Worm (Caenorhabditis elegans) whole organism, L4 larva: Measurements from ENCODE around the gene col-186.

ENCODE experiments used
- F26F4.8 ChIP-seq: fragments of 200-800 bp; sonication (Bioruptor generic); conservative IDR thresholded peaks from 2 replicates; pipeline ENCODE4 v1.3.6; 2022; ENCODE audit warnings: missing genetic modification characterization, missing compliant biosample characterization
- T20F7.1 ChIP-seq: fragments of 200-800 bp; sonication (Bioruptor generic); optimal IDR thresholded peaks from 2 replicates; lab custom pipeline; 2018; ENCODE audit warnings: mild to moderate bottlenecking, missing genetic modification characterization, missing compliant biosample characterization
- ama-1 ChIP-seq: fragments of 150-350 bp; optimal IDR thresholded peaks from 2 replicates; lab custom pipeline; 2014; ENCODE audit warnings: inconsistent platforms, mixed read lengths
- attf-4 ChIP-seq: sonication (generic microtip); optimal IDR thresholded peaks from 3 replicates; lab custom pipeline; 2017; ENCODE audit warnings: missing biosample characterization, missing genetic modification characterization
- ceh-28 ChIP-seq: fragments of 150-350 bp; optimal IDR thresholded peaks from 2 replicates; lab custom pipeline; 2014; ENCODE audit warnings: missing biosample characterization, missing genetic modification reagents, missing genetic modification characterization
- ceh-44 ChIP-seq: fragments of 200-800 bp; sonication (Bioruptor generic); IDR thresholded peaks from 2 replicates; pipeline ENCODE4 v1.3.6; 2022; ENCODE audit warnings: missing genetic modification reagents, missing genetic modification characterization, missing compliant biosample characterization
- ceh-62 ChIP-seq: sonication (generic microtip); optimal IDR thresholded peaks from 2 replicates; lab custom pipeline; 2017; ENCODE audit warnings: missing biosample characterization, missing genetic modification characterization
- cey-2 ChIP-seq: sonication (generic microtip); optimal IDR thresholded peaks from 3 replicates; lab custom pipeline; 2017; ENCODE audit warnings: missing genetic modification characterization, mild to moderate bottlenecking, missing compliant biosample characterization, antibody characterized with exemption, borderline replicate concordance; ENCODE audit not compliant: insufficient read depth
- daf-12 ChIP-seq: fragments of 150-350 bp; optimal IDR thresholded peaks from 2 replicates; lab custom pipeline; 2014; ENCODE audit warnings: missing biosample characterization, missing genetic modification reagents, missing genetic modification characterization
- daf-19 ChIP-seq: fragments of 200-800 bp; sonication (Bioruptor generic); conservative IDR thresholded peaks from 2 replicates; pipeline ENCODE4 v1.3.6; 2022; ENCODE audit warnings: missing genetic modification characterization, missing compliant biosample characterization
- dpl-1 ChIP-seq: fragments of 150-350 bp; optimal IDR thresholded peaks from 2 replicates; lab custom pipeline; 2014; ENCODE audit warnings: missing biosample characterization, missing genetic modification reagents, missing genetic modification characterization
- duxl-1 ChIP-seq: sonication (generic microtip); optimal IDR thresholded peaks from 2 replicates; lab custom pipeline; 2016; ENCODE audit warnings: mild to moderate bottlenecking, missing genetic modification characterization, moderate library complexity, missing compliant biosample characterization; ENCODE audit not compliant: poor library complexity
- dve-1 ChIP-seq: sonication (generic microtip); optimal IDR thresholded peaks from 2 replicates; lab custom pipeline; 2017; ENCODE audit warnings: antibody characterized with exemption, mild to moderate bottlenecking, missing genetic modification characterization, missing compliant biosample characterization; ENCODE audit not compliant: insufficient read depth
- hif-1 ChIP-seq, 2 experiments: sonication (generic microtip); optimal IDR thresholded peaks; 2 replicates each; lab custom pipeline; 2016 to 2017; ENCODE audit warnings: missing compliant biosample characterization in 2 of 2, missing genetic modification characterization in 2 of 2, missing genetic modification reagents in 2 of 2, missing genotype in 2 of 2, mild to moderate bottlenecking in 1 of 2
- hlh-30 ChIP-seq: sonication (generic microtip); optimal IDR thresholded peaks from 2 replicates; lab custom pipeline; 2017; ENCODE audit warnings: antibody characterized with exemption, mild to moderate bottlenecking, missing genetic modification characterization, missing compliant biosample characterization; ENCODE audit not compliant: insufficient read depth
- lim-7 ChIP-seq: fragments of 200-800 bp; sonication (Bioruptor generic); IDR thresholded peaks from 2 replicates; pipeline ENCODE4 v1.3.6; 2022; ENCODE audit warnings: missing genetic modification characterization, missing compliant biosample characterization
- lin-13 ChIP-seq: fragments of 150-350 bp; optimal IDR thresholded peaks from 2 replicates; lab custom pipeline; 2014; ENCODE audit warnings: missing biosample characterization, missing genetic modification reagents, missing genetic modification characterization
- lin-15B ChIP-seq: fragments of 150-350 bp; sonication (generic microtip); optimal IDR thresholded peaks from 3 replicates; lab custom pipeline; 2014; ENCODE audit warnings: missing biosample characterization, missing genetic modification characterization
- lin-29 ChIP-seq: fragments of 200-800 bp; sonication (Bioruptor generic); IDR thresholded peaks from 2 replicates; pipeline ENCODE4 v1.3.6; 2022; ENCODE audit warnings: missing genetic modification reagents, missing genetic modification characterization, missing compliant biosample characterization
- lin-38 ChIP-seq: fragments of 200-800 bp; sonication (Bioruptor generic); IDR thresholded peaks from 2 replicates; pipeline ENCODE4 v1.3.6; 2022; ENCODE audit warnings: missing genetic modification reagents, missing genetic modification characterization, missing compliant biosample characterization
- lir-3 ChIP-seq: sonication (generic microtip); optimal IDR thresholded peaks from 2 replicates; lab custom pipeline; 2016; ENCODE audit warnings: mild to moderate bottlenecking, missing genetic modification characterization, missing compliant biosample characterization
- mdl-1 ChIP-seq, 2 experiments: fragments of 150-350 bp in 1 of 2; sonication (generic microtip) in 1 of 2; optimal IDR thresholded peaks; 2 replicates each; lab custom pipeline; 2014 to 2017; ENCODE audit warnings: missing biosample characterization in 2 of 2, missing genetic modification characterization in 2 of 2
- mdt-29 ChIP-seq: fragments of 200-800 bp; sonication (Bioruptor generic); IDR thresholded peaks from 2 replicates; pipeline ENCODE4 v1.3.6; 2022; ENCODE audit warnings: missing genetic modification reagents, missing genetic modification characterization, missing compliant biosample characterization
- mep-1 ChIP-seq: fragments of 150-350 bp; sonication (generic microtip); optimal IDR thresholded peaks from 3 replicates; lab custom pipeline; 2014; ENCODE audit warnings: missing biosample characterization, missing genetic modification characterization
- mes-2 ChIP-seq: sonication (generic microtip); optimal IDR thresholded peaks from 2 replicates; lab custom pipeline; 2016; ENCODE audit warnings: missing genotype, mild to moderate bottlenecking, missing genetic modification characterization, missing compliant biosample characterization; ENCODE audit not compliant: poor library complexity, severe bottlenecking
- mxl-2 ChIP-seq: fragments of 200-800 bp; sonication (Bioruptor generic); conservative IDR thresholded peaks from 2 replicates; pipeline ENCODE4 v1.3.6; 2022; ENCODE audit warnings: missing genetic modification reagents, missing genetic modification characterization, missing compliant biosample characterization
- mxl-3 ChIP-seq: fragments of 200-800 bp; sonication (Bioruptor generic); optimal IDR thresholded peaks from 2 replicates; lab custom pipeline; 2018; ENCODE audit warnings: mild to moderate bottlenecking, missing genetic modification characterization, missing compliant biosample characterization
- nhr-102 ChIP-seq: sonication (generic microtip); optimal IDR thresholded peaks from 2 replicates; lab custom pipeline; 2016; ENCODE audit warnings: mild to moderate bottlenecking, missing genetic modification characterization, moderate library complexity, missing compliant biosample characterization
- nhr-11 ChIP-seq: fragments of 150-350 bp; optimal IDR thresholded peaks from 2 replicates; lab custom pipeline; 2014; ENCODE audit warnings: missing biosample characterization, missing genetic modification characterization
- nhr-237 ChIP-seq: sonication (generic microtip); optimal IDR thresholded peaks from 2 replicates; lab custom pipeline; 2017; ENCODE audit warnings: missing biosample characterization, missing genetic modification characterization
- nhr-48 ChIP-seq: sonication (generic microtip); optimal IDR thresholded peaks from 2 replicates; lab custom pipeline; 2016; ENCODE audit warnings: mild to moderate bottlenecking, missing genetic modification characterization, missing compliant biosample characterization
- nhr-77 ChIP-seq: fragments of 150-350 bp; optimal IDR thresholded peaks from 2 replicates; lab custom pipeline; 2014; ENCODE audit warnings: missing biosample characterization, missing genetic modification characterization
- pha-4 ChIP-seq, 2 experiments: fragments of 150-350 bp in 1 of 2; fragments of 200-800 bp in 1 of 2; sonication (Bioruptor generic) in 1 of 2; IDR thresholded peaks in 1 of 2; optimal IDR thresholded peaks in 1 of 2; 2 replicates each; pipeline versions ENCODE4 v1.3.6 to Lab custom; 2014 to 2022; ENCODE audit warnings: missing genetic modification characterization in 2 of 2, missing genetic modification reagents in 2 of 2, missing biosample characterization in 1 of 2, missing compliant biosample characterization in 1 of 2
- php-3 ChIP-seq: fragments of 200-800 bp; sonication (Bioruptor generic); IDR thresholded peaks from 2 replicates; pipeline ENCODE4 v1.3.6; 2022; ENCODE audit warnings: missing genetic modification reagents, missing genetic modification characterization, missing compliant biosample characterization
- pqm-1 ChIP-seq: sonication (generic microtip); optimal IDR thresholded peaks from 2 replicates; lab custom pipeline; 2017; ENCODE audit warnings: missing biosample characterization, missing genetic modification characterization
- sdz-12 ChIP-seq: fragments of 200-800 bp; sonication (Bioruptor generic); optimal IDR thresholded peaks from 2 replicates; lab custom pipeline; 2018; ENCODE audit warnings: mild to moderate bottlenecking, missing genetic modification characterization, missing compliant biosample characterization
- set-16 ChIP-seq: fragments of 200-800 bp; sonication (Bioruptor generic); IDR thresholded peaks from 2 replicates; pipeline ENCODE4 v1.3.6; 2022; ENCODE audit warnings: missing genetic modification reagents, missing genetic modification characterization, missing compliant biosample characterization
- snpc-1.2 ChIP-seq: fragments of 200-800 bp; sonication (Bioruptor generic); IDR thresholded peaks from 2 replicates; pipeline ENCODE4 v1.3.6; 2022; ENCODE audit warnings: missing genetic modification reagents, missing genetic modification characterization, missing compliant biosample characterization
- spr-1 ChIP-seq: sonication (generic microtip); optimal IDR thresholded peaks from 2 replicates; lab custom pipeline; 2016; ENCODE audit warnings: mild to moderate bottlenecking, missing genetic modification characterization, missing compliant biosample characterization
- spr-3 ChIP-seq: fragments of 200-800 bp; sonication (Bioruptor generic); optimal IDR thresholded peaks from 2 replicates; lab custom pipeline; 2018; ENCODE audit warnings: mild to moderate bottlenecking, missing genetic modification characterization, missing compliant biosample characterization
- tag-97 ChIP-seq: fragments of 200-800 bp; sonication (Bioruptor generic); IDR thresholded peaks from 2 replicates; pipeline ENCODE4 v1.3.6; 2022; ENCODE audit warnings: missing genetic modification characterization, missing compliant biosample characterization
- tra-1 ChIP-seq: fragments of 200-800 bp; sonication (Bioruptor generic); IDR thresholded peaks from 2 replicates; pipeline ENCODE4 v1.3.6; 2022; ENCODE audit warnings: missing genetic modification reagents, missing genetic modification characterization, missing compliant biosample characterization
- unc-39 ChIP-seq: sonication (generic microtip); optimal IDR thresholded peaks from 2 replicates; lab custom pipeline; 2017; ENCODE audit warnings: missing biosample characterization, missing genetic modification characterization
- unc-62 ChIP-seq, 3 experiments: fragments of 150-350 bp in 1 of 3; sonication (generic microtip); optimal IDR thresholded peaks in 2 of 3; peaks in 1 of 3; 1 replicate in 1 of 3; 2 replicates in 2 of 3; lab custom pipeline; 2014 to 2017; ENCODE audit warnings: missing biosample characterization in 3 of 3, missing genetic modification characterization in 3 of 3, missing genetic modification reagents in 3 of 3, missing genotype in 1 of 3
- vab-7 ChIP-seq: fragments of 200-800 bp; sonication (Bioruptor generic); IDR thresholded peaks from 2 replicates; pipeline ENCODE4 v1.3.6; 2022; ENCODE audit warnings: missing genetic modification reagents, missing genetic modification characterization, missing compliant biosample characterization
- zfp-2 ChIP-seq: sonication (generic microtip); optimal IDR thresholded peaks from 2 replicates; lab custom pipeline; 2016; ENCODE audit warnings: mild to moderate bottlenecking, missing genetic modification characterization, missing compliant biosample characterization
- zfp-3 ChIP-seq: fragments of 200-800 bp; sonication (Bioruptor generic); conservative IDR thresholded peaks from 2 replicates; pipeline ENCODE4 v1.3.6; 2022; ENCODE audit warnings: missing genetic modification reagents, missing genetic modification characterization, missing compliant biosample characterization

col-186 gene

DNA sequence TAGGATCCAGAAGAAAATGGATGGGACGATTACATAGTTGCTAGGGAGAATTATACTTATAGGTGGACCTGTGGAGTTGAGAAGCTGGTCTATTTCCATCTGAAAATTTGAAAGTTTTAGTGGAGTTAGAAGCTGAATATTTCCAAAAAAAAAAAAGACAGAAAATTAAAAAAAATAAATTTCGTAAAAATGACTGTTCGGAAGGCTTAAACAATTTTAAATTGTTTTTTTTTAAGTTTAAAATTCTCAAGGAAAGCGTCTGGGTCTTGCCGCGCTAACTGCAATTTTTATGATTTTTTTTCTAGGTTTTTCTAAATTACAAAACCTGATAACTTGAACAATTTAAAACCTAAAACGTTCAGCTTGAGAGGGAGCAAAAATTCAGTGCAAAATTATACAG, 12.1 kb upstream of the col-186 start, which contains the start of gene mrp-3:
Gene mrp-3 (minus strand): TSS at position 101 of the 400 bp plus-strand sequence.
- TF ChIP-seq ceh-62 (tag; lab: Kevin White, UChicago), result no peak
- no peak for TF ChIP-seq mdt-29 (GFP tag; lab: Robert Waterston, UW)
- TF ChIP-seq mes-2 (tag; lab: Kevin White, UChicago), result no peak
- no peak for TF ChIP-seq tag-97
- no peak for TF ChIP-seq hlh-30
- no peak for TF ChIP-seq nhr-11 (tag; lab: Kevin White, UChicago)
- TF ChIP-seq pqm-1 (tag; lab: Kevin White, UChicago), result no peak
- no peak for TF ChIP-seq T20F7.1
- TF ChIP-seq daf-12 (tag; lab: Kevin White, UChicago), result no peak
- TF ChIP-seq spr-1 (tag; lab: Kevin White, UChicago), result no peak
- no peak for TF ChIP-seq F26F4.8 (GFP tag; lab: Robert Waterston, UW)
- TF ChIP-seq ceh-44 (GFP tag; lab: Robert Waterston, UW), result no peak
- no peak for TF ChIP-seq mxl-2
- no peak for TF ChIP-seq daf-19 (GFP tag; lab: Robert Waterston, UW)

DNA sequence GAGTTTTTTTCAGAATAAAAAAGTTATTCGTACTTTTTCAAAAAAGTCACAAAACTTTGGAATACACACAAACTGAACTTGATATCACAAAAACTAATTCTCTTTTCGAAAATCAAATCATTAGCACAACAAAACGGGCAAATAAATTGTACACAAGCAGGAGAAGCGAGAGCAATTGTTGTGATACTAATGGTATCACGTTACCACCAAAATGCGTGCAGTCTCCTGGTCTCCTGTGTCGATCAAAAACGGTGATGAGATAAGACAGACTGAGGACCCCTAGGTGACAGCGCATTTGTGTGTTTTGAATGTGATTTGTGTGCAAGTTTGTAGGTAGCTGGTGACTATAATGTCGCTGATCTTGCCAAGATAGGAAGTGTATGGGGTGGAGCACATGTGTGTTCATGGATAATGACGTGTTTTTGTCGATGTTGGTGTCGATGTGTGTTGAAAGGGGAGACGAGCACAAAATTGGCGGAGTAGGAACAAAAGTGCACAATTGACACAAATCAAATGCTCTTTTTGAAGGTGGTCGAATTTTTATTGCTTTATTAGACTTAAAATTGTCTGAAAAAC, 11.4 kb upstream of the col-186 start:
- TF ChIP-seq pha-4 (GFP tag; IDR thresholded peaks at IDR 0.05; lab: Robert Waterston, UW) (no peak), pha-4 (tag; optimal IDR thresholded peaks at IDR 0.05; lab: Kevin White, UChicago) (no peak), lin-13 (GFP tag; lab: Kevin White, UChicago) (no peak), hif-1 (tag; optimal IDR thresholded peaks at IDR 0.05; lab: Kevin White, UChicago) (peak in 1 of 2 experiments; percentile 38), vab-7 (GFP tag; lab: Robert Waterston, UW) (no peak), unc-39 (no peak), snpc-1.2 (GFP tag; lab: Robert Waterston, UW) (no peak), lin-38 (GFP tag; lab: Robert Waterston, UW) (no peak), nhr-102 (tag; lab: Kevin White, UChicago) (peak; percentile 95), php-3 (no peak), nhr-48 (tag; lab: Kevin White, UChicago) (peak; percentile 45), lim-7 (GFP tag; lab: Robert Waterston, UW) (no peak), nhr-11 (tag; lab: Kevin White, UChicago) (no peak), spr-3 (GFP tag; lab: Kevin White, UChicago) (no peak), ceh-28 (tag; lab: Kevin White, UChicago) (no peak), dpl-1 (GFP tag; lab: Kevin White, UChicago) (no peak), unc-62 (GFP tag; optimal IDR thresholded peaks at IDR 0.05 in 1 of 2; lab: Kevin White, UChicago) (peak in 1 of 2 experiments; percentile 99), unc-62 (tag; optimal IDR thresholded peaks at IDR 0.05; lab: Kevin White, UChicago) (no peak), nhr-237 (tag; lab: Kevin White, UChicago) (no peak), hlh-30 (peak; percentile 48), mxl-3 (no peak), duxl-1 (tag; lab: Kevin White, UChicago) (no peak), attf-4 (tag; lab: Kevin White, UChicago) (no peak), zfp-3 (GFP tag; lab: Robert Waterston, UW) (no peak), mep-1 (tag; lab: Kevin White, UChicago) (no peak), lir-3 (tag; lab: Kevin White, UChicago) (no peak), cey-2 (tag; lab: Kevin White, UChicago) (no peak), mes-2 (tag; lab: Kevin White, UChicago) (no peak), nhr-77 (tag; lab: Kevin White, UChicago) (peak; percentile 12), sdz-12 (no peak), lin-15B (tag; lab: Kevin White, UChicago) (no peak), dve-1 (tag; lab: Kevin White, UChicago) (peak; percentile 69), ama-1 (no peak), set-16 (no peak), zfp-2 (tag; lab: Kevin White, UChicago) (no peak), mdl-1 (tag; optimal IDR thresholded peaks at IDR 0.05; lab: Kevin White, UChicago) (peak in 1 of 2 experiments; percentile 33), lin-29 (no peak), tra-1 (GFP tag; lab: Robert Waterston, UW) (peak; percentile 42; the same call in 1 of the 2 replicates)
